Worm (Caenorhabditis elegans): ENCODE results near the gene F56D5.2.

Gene F56D5.2

ce11 chrIV:9398512-9398911 is at the start of gene F56D5.2:
Gene F56D5.2 (minus strand): TSS chrIV:9398612.
- no peak for TF ChIP-seq tbx-37 (GFP tag; conservative IDR thresholded peaks at IDR 0.05)
- no peak for TF ChIP-seq hmbx-1 (tag; optimal IDR thresholded peaks at IDR 0.05)
- no peak for TF ChIP-seq aly-1 (tag; optimal IDR thresholded peaks at IDR 0.05)
- TF ChIP-seq scrt-1 (GFP tag; IDR thresholded peaks at IDR 0.05), result no peak
- no peak for TF ChIP-seq tbx-11 (GFP tag; IDR thresholded peaks at IDR 0.05)
- TF ChIP-seq F13C5.2 (tag; optimal IDR thresholded peaks at IDR 0.05), result no peak
- TF ChIP-seq hnd-1 (tag; optimal IDR thresholded peaks at IDR 0.05), result no peak
- TF ChIP-seq ama-1 (optimal IDR thresholded peaks at IDR 0.05), result no peak
- no peak for TF ChIP-seq pes-1 (GFP tag; IDR thresholded peaks at IDR 0.05)
- TF ChIP-seq flt-1 (GFP tag; IDR thresholded peaks at IDR 0.05), result no peak
- no peak for TF ChIP-seq hmg-4 (GFP tag; optimal IDR thresholded peaks at IDR 0.05)
- TF ChIP-seq ceh-13 (GFP tag; optimal IDR thresholded peaks at IDR 0.05), result no peak

ce11 chrIV:9447209-9447608 is 48.8 kb upstream of the F56D5.2 start, which contains the start of gene hsp-12.6:
Gene hsp-12.6 (minus strand): TSS chrIV:9447228.
- TF ChIP-seq B0310.2 (tag; optimal IDR thresholded peaks at IDR 0.05) (no peak), hmbx-1 (tag; optimal IDR thresholded peaks at IDR 0.05) (no peak), ceh-13 (GFP tag; optimal IDR thresholded peaks at IDR 0.05) (no peak), ama-1 (optimal IDR thresholded peaks at IDR 0.05) (no peak), tbx-37 (GFP tag; conservative IDR thresholded peaks at IDR 0.05) (no peak), F13C5.2 (tag; optimal IDR thresholded peaks at IDR 0.05) (no peak), sea-1 (GFP tag; conservative IDR thresholded peaks at IDR 0.05) (no peak), ceh-36 (tag; optimal IDR thresholded peaks at IDR 0.05) (no peak), tbx-11 (GFP tag; IDR thresholded peaks at IDR 0.05) (no peak), pes-1 (GFP tag; IDR thresholded peaks at IDR 0.05) (no peak), tra-4 (tag; optimal IDR thresholded peaks at IDR 0.05) (no peak), flt-1 (GFP tag; IDR thresholded peaks at IDR 0.05) (no peak), scrt-1 (GFP tag; IDR thresholded peaks at IDR 0.05) (no peak), hnd-1 (tag; optimal IDR thresholded peaks at IDR 0.05) (no peak), aly-1 (tag; optimal IDR thresholded peaks at IDR 0.05) (no peak), hmg-4 (GFP tag; optimal IDR thresholded peaks at IDR 0.05) (no peak), ets-7 (tag; optimal IDR thresholded peaks at IDR 0.05) (no peak)

ce11 chrIV:9445407-9445806 is 47.0 kb upstream of the F56D5.2 start, which contains the start of gene hsp-12.3:
Gene hsp-12.3 (minus strand): TSS chrIV:9445507.
- TF ChIP-seq flt-1 (GFP tag; IDR thresholded peaks at IDR 0.05), result no peak
- no peak for TF ChIP-seq scrt-1 (GFP tag; IDR thresholded peaks at IDR 0.05)
- no peak for TF ChIP-seq sea-1 (GFP tag; conservative IDR thresholded peaks at IDR 0.05)
- no peak for TF ChIP-seq tbx-11 (GFP tag; IDR thresholded peaks at IDR 0.05)
- no peak for TF ChIP-seq ets-7 (tag; optimal IDR thresholded peaks at IDR 0.05)
- TF ChIP-seq tbx-37 (GFP tag; conservative IDR thresholded peaks at IDR 0.05), result no peak
- no peak for TF ChIP-seq hmbx-1 (tag; optimal IDR thresholded peaks at IDR 0.05)
- TF ChIP-seq ama-1 (optimal IDR thresholded peaks at IDR 0.05), result no peak
- TF ChIP-seq aly-1 (tag; optimal IDR thresholded peaks at IDR 0.05), result no peak
- TF ChIP-seq hmg-4 (GFP tag; optimal IDR thresholded peaks at IDR 0.05), result no peak
- TF ChIP-seq F13C5.2 (tag; optimal IDR thresholded peaks at IDR 0.05), result no peak
- TF ChIP-seq B0310.2 (tag; optimal IDR thresholded peaks at IDR 0.05), result no peak
- TF ChIP-seq pes-1 (GFP tag; IDR thresholded peaks at IDR 0.05), result no peak
- TF ChIP-seq ceh-36 (tag; optimal IDR thresholded peaks at IDR 0.05), result no peak
- no peak for TF ChIP-seq hnd-1 (tag; optimal IDR thresholded peaks at IDR 0.05)
- no peak for TF ChIP-seq tra-4 (tag; optimal IDR thresholded peaks at IDR 0.05)
- TF ChIP-seq ceh-13 (GFP tag; optimal IDR thresholded peaks at IDR 0.05), result no peak

ce11 chrIV:9444417-9445026 is 46.1 kb upstream of the F56D5.2 start:
- TF ChIP-seq B0310.2 (tag; optimal IDR thresholded peaks at IDR 0.05) (peak; percentile 3), aly-1 (tag; optimal IDR thresholded peaks at IDR 0.05) (no peak), hmg-4 (GFP tag; optimal IDR thresholded peaks at IDR 0.05) (peak; percentile 57), flt-1 (GFP tag; IDR thresholded peaks at IDR 0.05) (peak; percentile 69), sea-1 (GFP tag; conservative IDR thresholded peaks at IDR 0.05) (0 out of 2 replicates have a peak, but pooled peaks have one; percentile 19), F13C5.2 (tag; optimal IDR thresholded peaks at IDR 0.05) (peak; percentile 85), pes-1 (GFP tag; IDR thresholded peaks at IDR 0.05) (no peak), ceh-36 (tag; optimal IDR thresholded peaks at IDR 0.05) (no peak), ets-7 (tag; optimal IDR thresholded peaks at IDR 0.05) (no peak), tbx-11 (GFP tag; IDR thresholded peaks at IDR 0.05) (no peak), ama-1 (optimal IDR thresholded peaks at IDR 0.05) (peak; percentile 93), scrt-1 (GFP tag; IDR thresholded peaks at IDR 0.05) (no peak), tbx-37 (GFP tag; conservative IDR thresholded peaks at IDR 0.05) (no peak), hnd-1 (tag; optimal IDR thresholded peaks at IDR 0.05) (no peak), ceh-13 (GFP tag; optimal IDR thresholded peaks at IDR 0.05) (no peak), hmbx-1 (tag; optimal IDR thresholded peaks at IDR 0.05) (no peak)

ce11 chrIV:9443940-9444339 is 45.5 kb upstream of the F56D5.2 start, which contains the start of gene F38E11.9:
Gene F38E11.9 (minus strand): TSS chrIV:9444040.
- no peak for TF ChIP-seq flt-1 (GFP tag; IDR thresholded peaks at IDR 0.05)
- TF ChIP-seq ama-1 (optimal IDR thresholded peaks at IDR 0.05), result no peak
- TF ChIP-seq ceh-36 (tag; optimal IDR thresholded peaks at IDR 0.05), result no peak
- TF ChIP-seq sea-1 (GFP tag; conservative IDR thresholded peaks at IDR 0.05), result no peak
- no peak for TF ChIP-seq tbx-11 (GFP tag; IDR thresholded peaks at IDR 0.05)
- TF ChIP-seq hmbx-1 (tag; optimal IDR thresholded peaks at IDR 0.05), result no peak
- no peak for TF ChIP-seq hmg-4 (GFP tag; optimal IDR thresholded peaks at IDR 0.05)
- TF ChIP-seq hnd-1 (tag; optimal IDR thresholded peaks at IDR 0.05), result no peak
- TF ChIP-seq pes-1 (GFP tag; IDR thresholded peaks at IDR 0.05), result no peak
- no peak for TF ChIP-seq ceh-13 (GFP tag; optimal IDR thresholded peaks at IDR 0.05)
- no peak for TF ChIP-seq B0310.2 (tag; optimal IDR thresholded peaks at IDR 0.05)
- TF ChIP-seq tra-4 (tag; optimal IDR thresholded peaks at IDR 0.05), result no peak
- no peak for TF ChIP-seq ets-7 (tag; optimal IDR thresholded peaks at IDR 0.05)
- no peak for TF ChIP-seq F13C5.2 (tag; optimal IDR thresholded peaks at IDR 0.05)
- TF ChIP-seq scrt-1 (GFP tag; IDR thresholded peaks at IDR 0.05), result no peak
- no peak for TF ChIP-seq tbx-37 (GFP tag; conservative IDR thresholded peaks at IDR 0.05)
- TF ChIP-seq aly-1 (tag; optimal IDR thresholded peaks at IDR 0.05), result no peak

- TF ChIP-seq ama-1 (optimal IDR thresholded peaks at IDR 0.05) (no peak), ceh-13 (GFP tag; optimal IDR thresholded peaks at IDR 0.05) (no peak), ets-7 (tag; optimal IDR thresholded peaks at IDR 0.05) (no peak), tbx-37 (GFP tag; conservative IDR thresholded peaks at IDR 0.05) (no peak), scrt-1 (GFP tag; IDR thresholded peaks at IDR 0.05) (no peak), pes-1 (GFP tag; IDR thresholded peaks at IDR 0.05) (no peak), sea-1 (GFP tag; conservative IDR thresholded peaks at IDR 0.05) (no peak), ceh-36 (tag; optimal IDR thresholded peaks at IDR 0.05) (no peak), aly-1 (tag; optimal IDR thresholded peaks at IDR 0.05) (no peak), B0310.2 (tag; optimal IDR thresholded peaks at IDR 0.05) (no peak)
Measured at ce11 chrIV:9442106-9442532, 43.7 kb upstream of the F56D5.2 start.

Data from whole organism, early embryonic.